Fruit fly (Drosophila melanogaster): ENCODE measurements around the gene Nepl8.

Nepl8 gene

DNA sequence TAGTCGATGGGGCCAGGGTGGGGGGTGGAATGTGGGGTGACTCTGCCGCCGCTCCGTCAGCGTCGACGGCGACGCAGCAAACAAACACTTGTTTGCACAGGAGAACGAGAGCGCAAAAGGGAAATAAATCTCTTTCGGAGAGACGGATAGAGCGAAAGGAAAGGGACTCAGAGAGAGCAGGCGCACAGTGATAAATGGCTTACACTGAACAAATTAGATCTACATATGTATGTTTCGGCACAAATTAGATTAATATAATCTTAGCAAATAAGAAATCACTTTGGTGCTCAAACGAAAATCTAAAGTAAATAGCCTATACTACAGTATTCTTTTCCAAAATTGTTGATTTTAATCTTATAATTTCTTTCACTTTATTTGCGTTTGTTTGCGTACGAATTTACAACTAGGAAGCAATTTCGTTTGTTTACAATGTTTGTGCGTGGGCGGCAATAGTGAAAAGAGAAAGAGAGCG lies 47.8 kb downstream of the Nepl8 start (continued):
- TF ChIP-seq CG18599 (GFP tag; optimal IDR thresholded peaks at IDR 0.05) (peak; percentile 93), kah (GFP tag; optimal IDR thresholded peaks at IDR 0.05) (peak; percentile 91), Sry-β (GFP tag; optimal IDR thresholded peaks at IDR 0.05) (peak; percentile 56), eyg (GFP tag; optimal IDR thresholded peaks at IDR 0.05) (peak; percentile 81), zen (tag; optimal IDR thresholded peaks at IDR 0.05) (peak; percentile 95), Bgb (GFP tag; IDR thresholded peaks at IDR 0.05; ENCODE audit: partially characterized antibody) (no peak), ssp (GFP tag; IDR thresholded peaks at IDR 0.05) (peak; percentile 80), Aef1 (GFP tag; IDR thresholded peaks at IDR 0.05) (peak; percentile 91), ara (GFP tag; IDR thresholded peaks at IDR 0.05) (peak; percentile 97), org-1 (GFP tag; optimal IDR thresholded peaks at IDR 0.05) (peak; percentile 90), gro (GFP tag; optimal IDR thresholded peaks at IDR 0.05) (peak; percentile 82), Awh (GFP tag; IDR thresholded peaks at IDR 0.05) (peak; percentile 95), CG31224 (GFP tag; IDR thresholded peaks at IDR 0.05) (peak; percentile 90), CG33213 (GFP tag; optimal IDR thresholded peaks at IDR 0.05) (peak; percentile 68), Bdp1 (GFP tag; optimal IDR thresholded peaks at IDR 0.05) (peak; percentile 84), Hmr (GFP tag; optimal IDR thresholded peaks at IDR 0.05) (peak; percentile 94), wor (GFP tag; IDR thresholded peaks at IDR 0.05) (peak; percentile 93), ase (GFP tag; IDR thresholded peaks at IDR 0.05) (peak; percentile 90), Rfx (GFP tag; IDR thresholded peaks at IDR 0.05) (peak; percentile 92), CrebB (tag; optimal IDR thresholded peaks at IDR 0.05) (peak; percentile 88), mirr (GFP tag; optimal IDR thresholded peaks at IDR 0.05) (peak; percentile 14), Gsc (GFP tag; IDR thresholded peaks at IDR 0.05) (no peak), slou (GFP tag; optimal IDR thresholded peaks at IDR 0.05) (peak; percentile 68), CG1647 (GFP tag; optimal IDR thresholded peaks at IDR 0.05) (peak; percentile 50), CG8924 (tag; optimal IDR thresholded peaks at IDR 0.05) (peak; percentile 94), yki (optimal IDR thresholded peaks at IDR 0.05) (peak; percentile 66), CG8359 (GFP tag; optimal IDR thresholded peaks at IDR 0.05; ENCODE audit: borderline replicate concordance) (peak; percentile 89), CG10565 (GFP tag; optimal IDR thresholded peaks at IDR 0.05) (peak; percentile 39), CG32532 (GFP tag; IDR thresholded peaks at IDR 0.05) (peak; percentile 92), CG2678 (tag; optimal IDR thresholded peaks at IDR 0.05) (peak; percentile 95), Dfd (GFP tag; optimal IDR thresholded peaks at IDR 0.05) (no peak), CG4424 (GFP tag; optimal IDR thresholded peaks at IDR 0.05) (peak; percentile 89), row (GFP tag; IDR thresholded peaks at IDR 0.05) (peak; percentile 97), sd (tag; optimal IDR thresholded peaks at IDR 0.05) (peak; percentile 23), CG7271 (tag; optimal IDR thresholded peaks at IDR 0.05) (peak; percentile 84), disco-r (GFP tag; optimal IDR thresholded peaks at IDR 0.05) (peak; percentile 85), CG10366 (GFP tag; IDR thresholded peaks at IDR 0.05) (peak; percentile 91), dysf (GFP tag; IDR thresholded peaks at IDR 0.05) (peak; percentile 94), CG12219 (GFP tag; optimal IDR thresholded peaks at IDR 0.05) (peak; percentile 88), Lhr (GFP tag; optimal IDR thresholded peaks at IDR 0.05) (peak; percentile 86), ttk (GFP tag; IDR thresholded peaks at IDR 0.05) (peak; percentile 92), CG42726 (GFP tag; IDR thresholded peaks at IDR 0.05; ENCODE audit: partially characterized antibody) (no peak), CG1792 (GFP tag; optimal IDR thresholded peaks at IDR 0.05) (peak; percentile 67), CG12744 (GFP tag; optimal IDR thresholded peaks at IDR 0.05) (peak; percentile 88), CG14860 (GFP tag; IDR thresholded peaks at IDR 0.05; ENCODE audit: partially characterized antibody) (no peak), CG8281 (tag; optimal IDR thresholded peaks at IDR 0.05) (peak; percentile 82), CG9876 (GFP tag; optimal IDR thresholded peaks at IDR 0.05) (peak; percentile 75), salm (tag; optimal IDR thresholded peaks at IDR 0.05) (peak; percentile 91), Ets65A (GFP tag) (peak; percentile 90), NC2α (GFP tag; optimal IDR thresholded peaks at IDR 0.05) (peak; percentile 87), CG10274 (GFP tag; optimal IDR thresholded peaks at IDR 0.05) (peak; percentile 72), grn (GFP tag; optimal IDR thresholded peaks at IDR 0.05) (peak; percentile 62)

Data from whole organism, embryonic.